Fruit fly (Drosophila melanogaster) whole organism, embryonic: ENCODE data around the gene LIMK1.
A peak's percentile ranks its signal among the peaks of the same experiment; 100 is the strongest.

Source experiments
- BtbVII ChIP-seq: fragments of 200-800 bp; sonication (Bioruptor generic); optimal IDR thresholded peaks from 3 replicates; lab custom pipeline; 2017; ENCODE audit warnings: missing biosample characterization, mild to moderate bottlenecking, missing genetic modification characterization
- CG10209 ChIP-seq: fragments of 200-800 bp; sonication (Bioruptor generic); optimal IDR thresholded peaks from 3 replicates; lab custom pipeline; 2017; ENCODE audit warnings: missing biosample characterization, mild to moderate bottlenecking, missing genetic modification characterization, missing genetic modification reagents
- CG10274 ChIP-seq: fragments of 200-800 bp; sonication (Bioruptor generic); optimal IDR thresholded peaks from 3 replicates; lab custom pipeline; 2017; ENCODE audit warnings: missing biosample characterization, mild to moderate bottlenecking, missing genetic modification characterization
- CG10431 ChIP-seq: fragments of 200-800 bp; sonication (Bioruptor generic); optimal IDR thresholded peaks from 3 replicates; lab custom pipeline; 2018; ENCODE audit warnings: missing biosample characterization, mild to moderate bottlenecking, missing genetic modification characterization
- CG10543 ChIP-seq: fragments of 200-800 bp; sonication (Bioruptor generic); optimal IDR thresholded peaks from 3 replicates; lab custom pipeline; 2017; ENCODE audit warnings: missing biosample characterization, mild to moderate bottlenecking, missing genetic modification characterization, moderate library complexity
- CG11093 ChIP-seq: fragments of 200-800 bp; sonication (Bioruptor generic); IDR thresholded peaks from 3 replicates; pipeline ENCODE4 v1.3.6; 2022; ENCODE audit warnings: missing biosample characterization, missing genetic modification characterization
- CG11398 ChIP-seq: fragments of 200-800 bp; sonication (Bioruptor generic); optimal IDR thresholded peaks from 2 replicates; lab custom pipeline; 2016; ENCODE audit warnings: missing biosample characterization, missing genetic modification characterization
- CG12155 ChIP-seq: fragments of 200-800 bp; sonication (Bioruptor generic); optimal IDR thresholded peaks from 3 replicates; lab custom pipeline; 2016; ENCODE audit warnings: missing biosample characterization, missing genetic modification characterization
- CG14050 ChIP-seq: fragments of 200-800 bp; sonication (Bioruptor generic); IDR thresholded peaks from 3 replicates; pipeline ENCODE4 v1.3.6; 2022; ENCODE audit warnings: missing biosample characterization, missing genetic modification characterization
- CG15011 ChIP-seq: fragments of 200-800 bp; sonication (Bioruptor generic); optimal IDR thresholded peaks from 3 replicates; lab custom pipeline; 2018; ENCODE audit warnings: missing biosample characterization, mild to moderate bottlenecking, missing genetic modification characterization
- CG15479 ChIP-seq: fragments of 200-800 bp; sonication (Bioruptor generic); optimal IDR thresholded peaks from 3 replicates; lab custom pipeline; 2019; ENCODE audit warnings: missing biosample characterization, mild to moderate bottlenecking, missing genetic modification characterization, moderate library complexity
- CG1602 ChIP-seq: fragments of 200-800 bp; sonication (Bioruptor generic); optimal IDR thresholded peaks from 3 replicates; lab custom pipeline; 2016; ENCODE audit warnings: missing biosample characterization, missing genetic modification characterization
- CG1792 ChIP-seq: fragments of 200-800 bp; sonication (Bioruptor generic); optimal IDR thresholded peaks from 2 replicates; lab custom pipeline; 2016; ENCODE audit warnings: missing biosample characterization, missing genetic modification characterization
- CG2120 ChIP-seq: fragments of 200-800 bp; sonication (Bioruptor generic); optimal IDR thresholded peaks from 3 replicates; lab custom pipeline; 2016; ENCODE audit warnings: missing biosample characterization, missing genetic modification characterization
- CG2889 ChIP-seq: fragments of 200-800 bp; sonication (Bioruptor generic); IDR thresholded peaks from 3 replicates; pipeline ENCODE4 v1.3.6; 2022; ENCODE audit warnings: missing biosample characterization, missing genetic modification characterization
- CG30431 ChIP-seq: fragments of 200-800 bp; sonication (Bioruptor generic); optimal IDR thresholded peaks from 2 replicates; lab custom pipeline; 2017; ENCODE audit warnings: missing biosample characterization, missing genetic modification characterization
- CG31388 ChIP-seq: fragments of 200-800 bp; sonication (Bioruptor generic); optimal IDR thresholded peaks from 2 replicates; lab custom pipeline; 2016; ENCODE audit warnings: missing biosample characterization, missing genetic modification characterization
- CG4282 ChIP-seq: fragments of 200-800 bp; sonication (Bioruptor generic); optimal IDR thresholded peaks from 2 replicates; lab custom pipeline; 2016; ENCODE audit warnings: missing biosample characterization, missing genetic modification characterization
- CG4820 ChIP-seq: fragments of 200-800 bp; sonication (Bioruptor generic); optimal IDR thresholded peaks from 3 replicates; lab custom pipeline; 2016; ENCODE audit warnings: missing biosample characterization, missing genetic modification characterization
- CG5953 ChIP-seq: fragments of 200-800 bp; sonication (Bioruptor generic); IDR thresholded peaks from 2 replicates; pipeline ENCODE4 v1.3.6; 2022; ENCODE audit warnings: missing biosample characterization, missing genetic modification characterization
- CG6765 ChIP-seq: fragments of 200-800 bp; sonication (Bioruptor generic); optimal IDR thresholded peaks from 3 replicates; lab custom pipeline; 2017; ENCODE audit warnings: missing biosample characterization, mild to moderate bottlenecking, missing genetic modification characterization
- CG8290 ChIP-seq, 3 experiments: fragments of 200-800 bp; sonication (Bioruptor generic); optimal IDR thresholded peaks; 2 replicates each; lab custom pipeline; 2016 to 2019; ENCODE audit warnings: missing biosample characterization in 3 of 3, missing genetic modification characterization in 3 of 3, mild to moderate bottlenecking in 2 of 3, moderate library complexity in 1 of 3
- CG8924 ChIP-seq: fragments of 200-800 bp; optimal IDR thresholded peaks from 3 replicates; lab custom pipeline; 2019; ENCODE audit warnings: missing biosample characterization, mild to moderate bottlenecking, missing genetic modification characterization, moderate library complexity
- Chrac-16 ChIP-seq: fragments of 200-800 bp; sonication (Bioruptor generic); optimal IDR thresholded peaks from 3 replicates; lab custom pipeline; 2016; ENCODE audit warnings: missing biosample characterization, missing genetic modification characterization
- D19B ChIP-seq: fragments of 200-800 bp; sonication (Bioruptor generic); optimal IDR thresholded peaks from 2 replicates; lab custom pipeline; 2017; ENCODE audit warnings: missing biosample characterization, mild to moderate bottlenecking, missing genetic modification characterization
- Doc2 ChIP-seq: fragments of 200-800 bp; sonication (Bioruptor generic); IDR thresholded peaks from 2 replicates; pipeline ENCODE4 v1.3.6; 2022; ENCODE audit warnings: missing biosample characterization, missing genetic modification characterization
- Drgx ChIP-seq: fragments of 200-800 bp; sonication (Bioruptor generic); IDR thresholded peaks from 2 replicates; pipeline ENCODE4 v1.3.6; 2022; ENCODE audit warnings: missing biosample characterization, missing genetic modification characterization
- E2f1 ChIP-seq: fragments of 200-800 bp; sonication (Bioruptor generic); IDR thresholded peaks from 2 replicates; pipeline ENCODE4 v1.3.6; 2022; ENCODE audit warnings: missing biosample characterization, missing genetic modification characterization
- Ets65A ChIP-seq: fragments of 200-800 bp; sonication (Bioruptor generic); peaks from one replicate; lab custom pipeline; 2016; ENCODE audit warnings: missing biosample characterization, missing genetic modification characterization
- Fer1 ChIP-seq: fragments of 200-800 bp; sonication (Bioruptor generic); optimal IDR thresholded peaks from 2 replicates; lab custom pipeline; 2017; ENCODE audit warnings: missing biosample characterization, mild to moderate bottlenecking, missing genetic modification characterization
- Meics ChIP-seq: fragments of 200-800 bp; sonication (Bioruptor generic); optimal IDR thresholded peaks from 2 replicates; lab custom pipeline; 2017; ENCODE audit warnings: missing biosample characterization, mild to moderate bottlenecking, missing genetic modification characterization
- Rx ChIP-seq: fragments of 200-800 bp; sonication (Bioruptor generic); IDR thresholded peaks from 2 replicates; pipeline ENCODE4 v1.3.6; 2022; ENCODE audit warnings: missing biosample characterization, missing genetic modification characterization
- abd-A ChIP-seq: fragments of 200-800 bp; sonication (Bioruptor generic); optimal IDR thresholded peaks from 3 replicates; lab custom pipeline; 2019; ENCODE audit warnings: missing biosample characterization, mild to moderate bottlenecking, missing genetic modification characterization, moderate library complexity
- az2 ChIP-seq: fragments of 200-800 bp; sonication (Bioruptor generic); optimal IDR thresholded peaks from 3 replicates; lab custom pipeline; 2016; ENCODE audit warnings: missing biosample characterization, missing genetic modification characterization
- cato ChIP-seq: fragments of 200-800 bp; sonication (Bioruptor generic); optimal IDR thresholded peaks from 2 replicates; lab custom pipeline; 2016; ENCODE audit warnings: missing biosample characterization, missing genetic modification characterization, borderline replicate concordance
- crc ChIP-seq: fragments of 200-800 bp; sonication (Bioruptor generic); optimal IDR thresholded peaks from 2 replicates; lab custom pipeline; 2016; ENCODE audit warnings: missing biosample characterization, missing genetic modification characterization
- eyg ChIP-seq: fragments of 200-800 bp; sonication (Bioruptor generic); optimal IDR thresholded peaks from 3 replicates; lab custom pipeline; 2016; ENCODE audit warnings: missing biosample characterization, missing genetic modification characterization
- grn ChIP-seq: fragments of 200-800 bp; sonication (Bioruptor generic); optimal IDR thresholded peaks from 3 replicates; lab custom pipeline; 2017; ENCODE audit warnings: missing biosample characterization, missing genetic modification characterization
- h ChIP-seq: fragments of >200 bp; optimal IDR thresholded peaks from 2 replicates; lab custom pipeline; 2017
- jing ChIP-seq: fragments of 200-800 bp; sonication (Bioruptor generic); optimal IDR thresholded peaks from 2 replicates; lab custom pipeline; 2018; ENCODE audit warnings: missing biosample characterization, mild to moderate bottlenecking, missing genetic modification characterization
- klu ChIP-seq: fragments of 200-800 bp; sonication (Bioruptor generic); IDR thresholded peaks from 2 replicates; pipeline ENCODE4 v1.3.6; 2022; ENCODE audit warnings: missing biosample characterization, missing genetic modification characterization
- mam ChIP-seq: fragments of 200-800 bp; sonication (Bioruptor generic); optimal IDR thresholded peaks from 3 replicates; lab custom pipeline; 2016; ENCODE audit warnings: missing biosample characterization, missing genetic modification characterization
- nerfin-1 ChIP-seq: fragments of 200-800 bp; sonication (Bioruptor generic); optimal IDR thresholded peaks from 3 replicates; lab custom pipeline; 2019; ENCODE audit warnings: missing biosample characterization, mild to moderate bottlenecking, missing genetic modification characterization, moderate library complexity
- org-1 ChIP-seq: fragments of 200-800 bp; sonication (Bioruptor generic); optimal IDR thresholded peaks from 2 replicates; lab custom pipeline; 2017; ENCODE audit warnings: missing biosample characterization, missing genetic modification characterization
- pho ChIP-seq: fragments of 200-800 bp; sonication (Bioruptor generic); optimal IDR thresholded peaks from 2 replicates; lab custom pipeline; 2016; ENCODE audit warnings: missing biosample characterization, missing genetic modification characterization
- sens-2 ChIP-seq: fragments of 200-800 bp; sonication (Bioruptor generic); IDR thresholded peaks from 2 replicates; pipeline ENCODE4 v1.3.6; 2022; ENCODE audit warnings: missing biosample characterization, missing genetic modification characterization
- stc ChIP-seq: fragments of 200-800 bp; sonication (Bioruptor generic); IDR thresholded peaks from 2 replicates; pipeline ENCODE4 v1.3.6; 2022; ENCODE audit warnings: missing biosample characterization, missing genetic modification characterization
- trh ChIP-seq: fragments of 200-800 bp; sonication (Bioruptor generic); optimal IDR thresholded peaks from 2 replicates; lab custom pipeline; 2016; ENCODE audit warnings: missing biosample characterization, missing genetic modification characterization
- tup ChIP-seq: fragments of 200-800 bp; sonication (Bioruptor generic); optimal IDR thresholded peaks from 2 replicates; lab custom pipeline; 2016; ENCODE audit warnings: missing biosample characterization, mild to moderate bottlenecking, missing genetic modification characterization, moderate library complexity
- usp ChIP-seq: fragments of >200 bp; optimal IDR thresholded peaks from 2 replicates; lab custom pipeline; 2017; ENCODE audit warnings: missing biosample characterization, missing genetic modification characterization
- zfh1 ChIP-seq: fragments of 200-800 bp; sonication (Bioruptor generic); IDR thresholded peaks from 3 replicates; pipeline ENCODE4 v1.3.6; 2022; ENCODE audit warnings: missing biosample characterization, missing genetic modification characterization

LIMK1 gene

dm6 chrX:12580498-12581304 lies 11.3 kb downstream of the LIMK1 start (continued):
- TF ChIP-seq CG10274 (no peak), CG14050 (no peak), crc (no peak), CG15479 (GFP tag; lab: Kevin White, UChicago) (peak; percentile 76), CG10543 (no peak), CG8290 (GFP tag; optimal IDR thresholded peaks at IDR 0.05; lab: Kevin White, UChicago) (no peak), CG8290 (tag; optimal IDR thresholded peaks at IDR 0.05; lab: Kevin White, UChicago) (peak in 1 of 2 experiments; percentile 33), Doc2 (no peak), Rx (GFP tag; lab: Robert Waterston, UW) (no peak), org-1 (no peak), CG2120 (GFP tag; lab: Kevin White, UChicago) (peak; percentile 43), eyg (GFP tag; lab: Kevin White, UChicago) (no peak), trh (no peak), jing (GFP tag; lab: Kevin White, UChicago) (no peak), CG12155 (no peak), CG2889 (GFP tag; lab: Robert Waterston, UW) (no peak), grn (GFP tag; lab: Kevin White, UChicago) (peak; percentile 86), Ets65A (GFP tag; lab: Kevin White, UChicago) (peak; percentile 45), nerfin-1 (tag; lab: Kevin White, UChicago) (peak; percentile 43), abd-A (tag; lab: Kevin White, UChicago) (no peak), sens-2 (GFP tag; lab: Robert Waterston, UW) (peak; percentile 78), Meics (GFP tag; lab: Kevin White, UChicago) (peak; percentile 35), BtbVII (peak; percentile 3), mam (no peak), az2 (GFP tag; lab: Kevin White, UChicago) (no peak), E2f1 (no peak), CG15011 (GFP tag; lab: Kevin White, UChicago) (no peak), Drgx (GFP tag; lab: Robert Waterston, UW) (no peak), cato (GFP tag; lab: Kevin White, UChicago) (no peak), CG10431 (GFP tag; lab: Kevin White, UChicago) (peak; percentile 74), CG1602 (no peak), klu (GFP tag; lab: Robert Waterston, UW) (no peak), CG11093 (no peak), CG11398 (GFP tag; lab: Kevin White, UChicago) (no peak), CG4820 (no peak), CG5953 (GFP tag; lab: Robert Waterston, UW) (no peak), h (lab: Kevin White, UChicago) (no peak), CG8924 (no peak), CG30431 (GFP tag; lab: Kevin White, UChicago) (no peak), Fer1 (no peak), tup (GFP tag; lab: Kevin White, UChicago) (no peak), CG4282 (GFP tag; lab: Kevin White, UChicago) (no peak), CG10209 (GFP tag; lab: Kevin White, UChicago) (no peak), stc (GFP tag; lab: Robert Waterston, UW) (no peak), zfh1 (no peak), D19B (GFP tag; lab: Kevin White, UChicago) (no peak), CG6765 (GFP tag; lab: Kevin White, UChicago) (no peak), usp (no peak), CG31388 (no peak), Chrac-16 (GFP tag; lab: Kevin White, UChicago) (no peak), CG1792 (GFP tag; lab: Kevin White, UChicago) (no peak), pho (GFP tag; lab: Kevin White, UChicago) (peak; percentile 2)
